Worm (Caenorhabditis elegans): Measurements from ENCODE around the gene R07B7.12.
"Not testable (repeated sequence)": the region's sequence is repeated elsewhere in the genome, so short reads cannot be mapped to it uniquely, and the experiment has no call there.

R07B7.12 gene

DNA sequence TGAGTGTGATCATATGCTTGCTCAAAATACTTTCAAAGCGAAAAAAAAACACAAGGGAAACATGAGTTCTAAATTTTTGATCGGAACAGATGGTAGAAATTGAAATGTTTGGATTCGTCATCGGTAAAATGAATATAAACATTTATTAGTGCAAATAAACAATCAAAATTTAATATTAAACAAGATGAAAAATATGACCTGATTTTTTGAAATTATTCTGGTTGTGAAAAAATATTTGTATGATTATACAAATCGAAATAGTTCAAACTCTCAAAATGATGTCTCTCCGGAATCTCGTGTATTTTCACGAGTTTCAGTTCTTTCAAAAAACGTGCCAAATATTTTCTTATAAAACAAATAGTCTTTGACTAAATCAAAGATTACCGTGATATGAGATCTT lies 31.5 kb downstream of the R07B7.12 start, which contains the start of gene C13C4.7:
Gene C13C4.7 (minus strand): TSS at position 101 of the 400 bp plus-strand sequence.
- no peak for TF ChIP-seq zag-1 (tag; optimal IDR thresholded peaks at IDR 0.05)

DNA sequence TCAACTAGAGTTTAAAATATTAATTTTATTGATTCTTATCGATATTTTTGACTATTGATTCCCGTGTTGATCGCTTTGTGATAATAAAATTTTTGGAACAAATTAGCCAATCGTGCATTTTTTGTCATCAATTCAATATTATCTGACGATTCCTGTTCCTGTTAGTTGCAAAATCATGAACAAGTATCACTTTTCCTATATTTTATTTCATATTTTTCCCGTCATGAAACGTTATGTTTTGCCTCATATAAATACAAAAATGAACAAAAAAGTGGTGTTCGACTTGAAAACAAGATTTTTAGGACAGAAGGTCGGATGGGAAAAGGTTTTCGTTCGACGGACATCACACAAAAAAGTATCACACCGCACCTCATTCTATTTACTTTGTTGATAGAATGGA lies 32.4 kb downstream of the R07B7.12 start, which contains the start of gene C13C4.6:
Gene C13C4.6 (plus strand): TSS at position 301 of the 400 bp plus-strand sequence.
- TF ChIP-seq nhr-11 (tag; optimal IDR thresholded peaks at IDR 0.05) (no peak), lin-13 (GFP tag; optimal IDR thresholded peaks at IDR 0.05) (no peak), mbf-1 (tag; optimal IDR thresholded peaks at IDR 0.05) (no peak), zag-1 (tag; optimal IDR thresholded peaks at IDR 0.05) (no peak), ZK546.5 (tag; optimal IDR thresholded peaks at IDR 0.05) (no peak), snpc-4 (tag; optimal IDR thresholded peaks at IDR 0.05) (no peak), elt-1 (tag; optimal IDR thresholded peaks at IDR 0.05) (no peak), Y55F3AM.14 (GFP tag; optimal IDR thresholded peaks at IDR 0.05) (no peak), lin-39 (tag; optimal IDR thresholded peaks at IDR 0.05) (no peak), sem-4 (tag; optimal IDR thresholded peaks at IDR 0.05) (no peak), alr-1 (tag; optimal IDR thresholded peaks at IDR 0.05) (no peak), ztf-11 (tag; optimal IDR thresholded peaks at IDR 0.05) (no peak)

DNA sequence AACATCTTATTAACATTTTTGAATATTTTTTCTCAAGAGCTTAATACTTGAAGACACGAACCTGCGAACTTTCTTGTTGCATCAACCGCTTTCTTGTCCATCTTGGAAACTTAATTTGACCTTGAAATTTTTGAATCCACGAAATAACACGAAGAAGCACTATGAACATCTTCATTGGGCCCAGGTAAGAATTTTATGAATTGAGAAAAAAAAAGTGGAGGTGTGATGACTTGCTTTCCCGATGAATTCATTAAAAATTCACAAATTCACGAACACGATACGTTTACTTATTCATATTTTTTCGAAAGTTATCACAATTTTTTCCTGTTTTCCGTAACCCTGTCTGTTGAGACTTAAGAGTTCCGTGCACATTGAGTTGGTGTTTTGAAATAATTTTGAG lies 41.8 kb downstream of the R07B7.12 start, which contains the start of gene C27A7.6:
Gene C27A7.6 (minus strand): TSS at position 101 of the 400 bp plus-strand sequence.
- not testable (repeated sequence) for TF ChIP-seq nhr-129, elt-3, unc-39 (tag; optimal IDR thresholded peaks at IDR 0.05)

DNA sequence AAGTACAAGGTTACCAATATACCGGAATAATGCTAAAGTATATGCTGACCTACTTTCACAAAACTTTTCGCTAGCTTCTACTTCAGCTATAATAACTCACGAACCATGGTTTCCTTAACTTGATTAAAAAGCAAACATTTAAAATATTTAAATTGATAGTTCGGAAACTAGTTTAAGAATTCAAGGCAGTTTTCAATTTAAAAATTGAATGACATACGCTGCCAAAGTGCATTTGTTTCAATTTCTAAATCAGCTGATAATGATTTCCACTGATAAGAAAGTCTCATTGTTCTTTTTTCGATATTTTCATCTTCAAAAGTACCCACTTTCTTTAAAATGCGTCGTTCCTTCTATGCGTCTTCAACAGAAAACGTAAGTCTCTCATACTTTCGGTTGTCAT lies 42.3 kb downstream of the R07B7.12 start, which contains the start of gene enpp-1:
Gene enpp-1 (plus strand): TSS at position 301 of the 400 bp plus-strand sequence.
- not testable (repeated sequence) for TF ChIP-seq peb-1, nhr-77, skn-1 (tag; optimal IDR thresholded peaks at IDR 0.05)

DNA sequence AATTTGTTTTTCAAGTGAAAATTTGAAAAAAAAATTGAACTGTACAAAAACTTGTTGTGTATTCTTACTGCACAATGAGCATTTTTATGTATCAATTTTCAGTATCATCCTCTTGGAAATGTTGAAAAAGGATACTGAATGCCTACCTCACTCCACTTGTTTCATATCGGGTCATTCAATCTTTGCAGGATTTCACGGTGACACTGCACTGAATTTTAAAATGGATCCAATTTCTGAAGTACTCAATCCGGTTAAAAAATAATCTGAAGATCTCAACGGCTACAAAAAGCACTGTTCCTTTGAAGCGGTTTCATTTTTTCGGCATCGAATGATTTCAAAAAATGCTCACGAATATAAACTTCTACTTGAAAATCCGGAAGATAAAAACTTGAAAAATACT lies 49.1 kb downstream of the R07B7.12 start:
- TF ChIP-seq mab-5 (tag; optimal IDR thresholded peaks at IDR 0.05) (no peak), crh-2 (tag; optimal IDR thresholded peaks at IDR 0.05) (no peak), aly-2 (tag; optimal IDR thresholded peaks at IDR 0.05) (no peak), nhr-10 (tag; optimal IDR thresholded peaks at IDR 0.05) (no peak), nhr-12 (tag; optimal IDR thresholded peaks at IDR 0.05) (no peak), nhr-237 (tag; optimal IDR thresholded peaks at IDR 0.05) (no peak), lin-13 (GFP tag; optimal IDR thresholded peaks at IDR 0.05) (no peak), sma-9 (GFP tag; optimal IDR thresholded peaks at IDR 0.05) (no peak), sma-9 (tag; optimal IDR thresholded peaks at IDR 0.05) (no peak)

DNA sequence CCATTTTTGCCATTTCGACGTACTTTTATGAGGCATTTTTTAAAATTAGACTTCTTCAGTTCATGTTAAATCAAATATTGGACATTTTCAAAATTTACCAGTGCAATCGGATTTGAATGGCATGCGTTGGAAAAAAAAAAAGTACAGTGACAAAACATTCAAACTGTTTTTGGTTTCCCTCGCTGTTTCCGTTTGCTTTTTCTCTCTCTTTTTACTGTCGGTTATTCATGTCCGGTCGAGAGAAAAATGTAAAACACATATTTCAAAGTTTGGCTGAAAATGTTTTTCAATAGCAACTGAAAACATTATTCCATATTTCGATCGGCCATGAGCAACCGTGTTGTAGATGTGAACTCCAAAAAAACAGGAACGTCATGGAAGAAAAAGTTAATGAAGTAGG lies 51.8 kb downstream of the R07B7.12 start, which contains the start of gene C27A7.3:
Gene C27A7.3 (plus strand): TSS at position 301 of the 400 bp plus-strand sequence.
- TF ChIP-seq nhr-6 (tag; optimal IDR thresholded peaks at IDR 0.05) (no peak), sem-4 (tag; optimal IDR thresholded peaks at IDR 0.05) (no peak), ztf-11 (tag; optimal IDR thresholded peaks at IDR 0.05) (no peak), sma-3 (GFP tag; optimal IDR thresholded peaks at IDR 0.05) (no peak), egl-27 (tag; optimal IDR thresholded peaks at IDR 0.05) (no peak), R02D3.7 (tag; optimal IDR thresholded peaks at IDR 0.05) (no peak), nhr-11 (tag; optimal IDR thresholded peaks at IDR 0.05) (no peak), lin-11 (tag; optimal IDR thresholded peaks at IDR 0.05) (no peak), ztf-4 (tag; optimal IDR thresholded peaks at IDR 0.05) (no peak), skn-1 (tag; optimal IDR thresholded peaks at IDR 0.05) (no peak), Y55F3AM.14 (GFP tag; optimal IDR thresholded peaks at IDR 0.05) (no peak), lin-13 (GFP tag; optimal IDR thresholded peaks at IDR 0.05) (no peak), dmd-4 (tag; optimal IDR thresholded peaks at IDR 0.05) (no peak), mdl-1 (tag; optimal IDR thresholded peaks at IDR 0.05) (no peak), ZK546.5 (tag; optimal IDR thresholded peaks at IDR 0.05) (no peak), sma-9 (GFP tag; optimal IDR thresholded peaks at IDR 0.05) (no peak), sma-9 (tag; optimal IDR thresholded peaks at IDR 0.05) (no peak)
